Fruit fly (Drosophila melanogaster): ENCODE results near the gene Reph.

Gene Reph

DNA sequence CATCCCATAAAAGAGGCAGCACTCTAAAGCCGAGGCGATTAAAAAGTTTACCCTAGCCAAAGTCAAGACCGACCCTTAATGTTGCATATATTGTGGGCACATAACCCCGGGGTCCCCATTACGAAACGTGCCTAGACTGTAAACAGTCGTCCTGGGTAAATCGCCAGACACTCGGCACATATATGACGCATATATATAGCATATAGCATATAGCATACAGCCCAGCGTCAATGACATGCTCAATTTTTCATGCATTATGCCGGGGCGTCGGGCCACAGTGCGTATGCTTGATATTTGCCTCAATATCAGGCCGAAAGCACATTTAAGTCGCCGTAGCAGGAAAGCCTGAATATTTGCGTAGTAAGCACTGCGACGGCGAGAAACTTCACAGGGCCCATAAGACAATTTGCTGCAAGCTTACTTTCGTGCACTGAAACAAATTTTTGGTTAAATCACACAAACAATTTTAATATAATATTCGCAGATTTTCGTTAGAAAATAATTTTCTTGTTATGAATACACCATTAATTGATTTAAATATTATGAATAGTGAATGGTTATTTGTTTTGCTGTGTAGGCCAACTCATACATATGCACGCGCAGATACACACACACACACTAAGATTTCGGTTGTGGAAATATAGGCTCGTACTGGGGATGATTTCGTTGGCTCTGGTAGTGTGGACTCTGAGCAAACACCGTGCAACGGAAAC lies 48.4 kb upstream of the Reph start (continued):
- TF ChIP-seq Ada2b (GFP tag; IDR thresholded peaks at IDR 0.05) (peak; percentile 43; the same call in 1 of the 2 replicates), CG17359 (tag; optimal IDR thresholded peaks at IDR 0.05) (no peak), sr (GFP tag; IDR thresholded peaks at IDR 0.05) (no peak), CG1024 (GFP tag; IDR thresholded peaks at IDR 0.05) (no peak), sima (GFP tag; optimal IDR thresholded peaks at IDR 0.05) (no peak), Taf1 (GFP tag; IDR thresholded peaks at IDR 0.05) (no peak), CG11247 (GFP tag; IDR thresholded peaks at IDR 0.05) (no peak), Ptx1 (GFP tag; IDR thresholded peaks at IDR 0.05) (peak; percentile 52), CG9727 (GFP tag; optimal IDR thresholded peaks at IDR 0.05) (peak; percentile 44), fd96Cb (tag; optimal IDR thresholded peaks at IDR 0.05) (no peak), Ets65A (GFP tag) (peak; percentile 61), CG32532 (GFP tag; IDR thresholded peaks at IDR 0.05) (peak; percentile 47; the same call in 1 of the 2 replicates), YL-1 (GFP tag; optimal IDR thresholded peaks at IDR 0.05) (no peak), E2f1 (GFP tag; IDR thresholded peaks at IDR 0.05) (peak; percentile 18; the same call in 1 of the 2 replicates), CG15514 (GFP tag; optimal IDR thresholded peaks at IDR 0.05) (peak; percentile 45), HLH3B (GFP tag; IDR thresholded peaks at IDR 0.05) (peak; percentile 24; the same call in 1 of the 2 replicates), CG13296 (GFP tag; optimal IDR thresholded peaks at IDR 0.05) (peak; percentile 24), BtbVII (GFP tag; optimal IDR thresholded peaks at IDR 0.05) (peak; percentile 13), ci (GFP tag; IDR thresholded peaks at IDR 0.05) (peak; percentile 38; the same call in 1 of the 3 replicates), Hr39 (optimal IDR thresholded peaks at IDR 0.05) (no peak), CG11085 (GFP tag; IDR thresholded peaks at IDR 0.05) (no peak), CG15269 (tag; optimal IDR thresholded peaks at IDR 0.05) (peak; percentile 54), CG33213 (GFP tag; optimal IDR thresholded peaks at IDR 0.05) (no peak), scrt (GFP tag; optimal IDR thresholded peaks at IDR 0.05) (no peak), CG17829 (tag; optimal IDR thresholded peaks at IDR 0.05) (no peak), tll (GFP tag; optimal IDR thresholded peaks at IDR 0.05) (no peak), Hsf (GFP tag; optimal IDR thresholded peaks at IDR 0.05) (peak; percentile 7), Hr51 (GFP tag; optimal IDR thresholded peaks at IDR 0.05) (peak in 1 of 2 experiments; percentile 53), mam (GFP tag; optimal IDR thresholded peaks at IDR 0.05) (peak; percentile 25), gsb-n (tag; optimal IDR thresholded peaks at IDR 0.05) (no peak), Poxn (GFP tag; IDR thresholded peaks at IDR 0.05) (no peak), hbn (GFP tag; IDR thresholded peaks at IDR 0.05; ENCODE audit: partially characterized antibody) (no peak), Oli (tag; optimal IDR thresholded peaks at IDR 0.05) (peak; percentile 32), CG11695 (GFP tag; IDR thresholded peaks at IDR 0.05) (peak; percentile 54; the same call in 2 of the 3 replicates), Oaz (GFP tag; IDR thresholded peaks at IDR 0.05) (no peak), CG1792 (GFP tag; optimal IDR thresholded peaks at IDR 0.05) (no peak), lov (optimal IDR thresholded peaks at IDR 0.05) (no peak), lov (GFP tag; IDR thresholded peaks at IDR 0.05) (no peak), phol (tag; optimal IDR thresholded peaks at IDR 0.05) (peak; percentile 7), Adf1 (GFP tag; IDR thresholded peaks at IDR 0.05) (peak; percentile 40; the same call in 1 of the 2 replicates), corto (GFP tag; optimal IDR thresholded peaks at IDR 0.05) (no peak), ewg (GFP tag; optimal IDR thresholded peaks at IDR 0.05) (no peak), CG6689 (GFP tag; IDR thresholded peaks at IDR 0.05) (peak; percentile 33; the same call in 1 of the 2 replicates), CG7839 (tag; optimal IDR thresholded peaks at IDR 0.05) (peak; percentile 55), CG4424 (GFP tag; optimal IDR thresholded peaks at IDR 0.05) (peak; percentile 13), HHEX (GFP tag; optimal IDR thresholded peaks at IDR 0.05) (peak; percentile 15), CG13287 (GFP tag; IDR thresholded peaks at IDR 0.05; ENCODE audit: partially characterized antibody) (no peak), CG2120 (GFP tag; optimal IDR thresholded peaks at IDR 0.05) (peak; percentile 78), klu (GFP tag; IDR thresholded peaks at IDR 0.05) (no peak), Deaf1 (tag; optimal IDR thresholded peaks at IDR 0.05) (peak; percentile 22)
